Worm (Caenorhabditis elegans) whole organism, L3 larva: ENCODE results near the gene srg-25.

Source experiments
- R02D3.7 ChIP-seq: fragments of 150-350 bp; optimal IDR thresholded peaks from 2 replicates; lab custom pipeline; 2014; ENCODE audit warnings: missing biosample characterization, missing genetic modification characterization
- ZK546.5 ChIP-seq: sonication (generic microtip); optimal IDR thresholded peaks from 2 replicates; lab custom pipeline; 2017; ENCODE audit warnings: missing biosample characterization, missing genetic modification characterization
- aly-2 ChIP-seq: fragments of 150-350 bp; optimal IDR thresholded peaks from 2 replicates; lab custom pipeline; 2014; ENCODE audit warnings: missing biosample characterization, missing genetic modification characterization
- ama-1 ChIP-seq: fragments of 150-350 bp; optimal IDR thresholded peaks from 2 replicates; lab custom pipeline; 2018
- ceh-28 ChIP-seq: fragments of 150-350 bp; optimal IDR thresholded peaks from 2 replicates; lab custom pipeline; 2014; ENCODE audit warnings: missing biosample characterization, missing genetic modification reagents, missing genetic modification characterization
- ceh-9 ChIP-seq: sonication (generic microtip); optimal IDR thresholded peaks from 2 replicates; lab custom pipeline; 2018; ENCODE audit warnings: missing biosample characterization, missing genetic modification characterization
- egl-27 ChIP-seq: sonication (generic microtip); optimal IDR thresholded peaks from 4 replicates; lab custom pipeline; 2017; ENCODE audit warnings: missing biosample characterization, missing genetic modification reagents, missing genetic modification characterization
- elt-1 ChIP-seq: fragments of 150-350 bp; optimal IDR thresholded peaks from 2 replicates; lab custom pipeline; 2014; ENCODE audit warnings: missing biosample characterization, missing genetic modification characterization
- elt-2 ChIP-seq: sonication (generic microtip); optimal IDR thresholded peaks from 2 replicates; lab custom pipeline; 2016; ENCODE audit warnings: missing genetic modification reagents, mild to moderate bottlenecking, missing genetic modification characterization, missing compliant biosample characterization
- elt-3 ChIP-seq, 3 experiments: fragments of 150-350 bp in 1 of 3; sonication (generic microtip) in 2 of 3; optimal IDR thresholded peaks; 2 replicates in 2 of 3; 4 replicates in 1 of 3; lab custom pipeline; 2014 to 2017; ENCODE audit warnings: missing biosample characterization in 3 of 3, missing genetic modification characterization in 3 of 3
- eor-1 ChIP-seq, 2 experiments: fragments of 150-350 bp; optimal IDR thresholded peaks; 2 replicates each; lab custom pipeline; 2014 to 2018; ENCODE audit warnings: missing biosample characterization in 2 of 2, missing genetic modification characterization in 2 of 2
- fkh-10 ChIP-seq: sonication (generic microtip); optimal IDR thresholded peaks from 2 replicates; lab custom pipeline; 2017; ENCODE audit warnings: missing biosample characterization, missing genetic modification reagents, missing genetic modification characterization
- fos-1 ChIP-seq: fragments of 150-350 bp; optimal IDR thresholded peaks from 2 replicates; lab custom pipeline; 2014; ENCODE audit warnings: missing biosample characterization, missing genetic modification characterization
- hmg-11 ChIP-seq: sonication (generic microtip); optimal IDR thresholded peaks from 2 replicates; lab custom pipeline; 2016; ENCODE audit warnings: missing genetic modification characterization, missing compliant biosample characterization
- lin-15B ChIP-seq: fragments of 150-350 bp; optimal IDR thresholded peaks from 2 replicates; lab custom pipeline; 2014; ENCODE audit warnings: missing biosample characterization, missing genetic modification characterization
- lsy-12 ChIP-seq: sonication (generic microtip); optimal IDR thresholded peaks from 2 replicates; lab custom pipeline; 2016; ENCODE audit warnings: mild to moderate bottlenecking, missing genetic modification characterization, missing compliant biosample characterization
- mml-1 ChIP-seq: fragments of 150-350 bp; sonication (generic microtip); optimal IDR thresholded peaks from 3 replicates; lab custom pipeline; 2014; ENCODE audit warnings: missing biosample characterization, missing genetic modification characterization
- nfya-1 ChIP-seq: sonication (generic microtip); optimal IDR thresholded peaks from 2 replicates; lab custom pipeline; 2017; ENCODE audit warnings: missing genetic modification characterization, mild to moderate bottlenecking, missing compliant biosample characterization, antibody characterized with exemption, moderate library complexity; ENCODE audit not compliant: insufficient read depth
- nhr-12 ChIP-seq: fragments of 150-350 bp; optimal IDR thresholded peaks from 2 replicates; lab custom pipeline; 2014; ENCODE audit warnings: missing biosample characterization, missing genetic modification characterization
- nhr-23 ChIP-seq: fragments of 150-350 bp; optimal IDR thresholded peaks from 2 replicates; lab custom pipeline; 2014; ENCODE audit warnings: missing biosample characterization, missing genetic modification reagents, missing genetic modification characterization
- nhr-25 ChIP-seq: sonication (generic microtip); optimal IDR thresholded peaks from 2 replicates; lab custom pipeline; 2017; ENCODE audit warnings: missing biosample characterization, missing genetic modification characterization
- nhr-67 ChIP-seq: fragments of 150-350 bp; optimal IDR thresholded peaks from 2 replicates; lab custom pipeline; 2014; ENCODE audit warnings: missing biosample characterization, missing genetic modification characterization
- nhr-76 ChIP-seq: fragments of 150-350 bp; sonication (generic microtip); optimal IDR thresholded peaks from 5 replicates; lab custom pipeline; 2014; ENCODE audit warnings: missing biosample characterization, missing genetic modification characterization
- pha-4 ChIP-seq: fragments of 150-350 bp; optimal IDR thresholded peaks from 2 replicates; lab custom pipeline; 2014; ENCODE audit warnings: missing biosample characterization, missing genetic modification reagents, missing genetic modification characterization
- pqm-1 ChIP-seq: fragments of 150-350 bp; optimal IDR thresholded peaks from 2 replicates; lab custom pipeline; 2017; ENCODE audit warnings: missing biosample characterization, missing genetic modification characterization, inconsistent platforms
- sea-2 ChIP-seq: fragments of 150-350 bp; sonication (generic microtip); optimal IDR thresholded peaks from 4 replicates; lab custom pipeline; 2014; ENCODE audit warnings: missing biosample characterization, missing genetic modification reagents, missing genetic modification characterization
- snpc-4 ChIP-seq: fragments of 150-350 bp; optimal IDR thresholded peaks from 2 replicates; lab custom pipeline; 2014; ENCODE audit warnings: missing biosample characterization, missing genetic modification characterization
- unc-39 ChIP-seq: sonication (generic microtip); optimal IDR thresholded peaks from 4 replicates; lab custom pipeline; 2017; ENCODE audit warnings: missing biosample characterization, missing genetic modification characterization
- unc-62 ChIP-seq: fragments of 150-350 bp; sonication (generic microtip); optimal IDR thresholded peaks from 4 replicates; lab custom pipeline; 2014; ENCODE audit warnings: missing biosample characterization, missing genetic modification reagents, missing genetic modification characterization
- zag-1 ChIP-seq: fragments of 150-350 bp; optimal IDR thresholded peaks from 2 replicates; lab custom pipeline; 2014; ENCODE audit warnings: missing biosample characterization, missing genetic modification characterization
- ztf-4 ChIP-seq: fragments of 150-350 bp; optimal IDR thresholded peaks from 2 replicates; lab custom pipeline; 2014; ENCODE audit warnings: missing biosample characterization, missing genetic modification characterization

srg-25 gene

ce11 chrV:5345419-5345818, at the start of gene srg-25:
Gene srg-25, minus strand, starts transcription at chrV:5345519.
- TF ChIP-seq nfya-1 (no peak), unc-62 (GFP tag; lab: Kevin White, UChicago) (no peak), nhr-67 (tag; lab: Kevin White, UChicago) (no peak), zag-1 (tag; lab: Kevin White, UChicago) (no peak), unc-39 (tag; lab: Kevin White, UChicago) (no peak), mml-1 (tag; lab: Kevin White, UChicago) (no peak)

- TF ChIP-seq ceh-9 (tag; lab: Kevin White, UChicago) = no peak
- peak; percentile 79 for TF ChIP-seq pqm-1
- peak; percentile 16 for TF ChIP-seq egl-27 (tag; lab: Kevin White, UChicago)
- TF ChIP-seq elt-2 (tag; lab: Kevin White, UChicago) = peak; percentile 99
These were observed 47.8 kb upstream of the srg-25 start, which contains the start of gene C35A11.4 for ce11 chrV:5392993-5393628. Gene C35A11.4, minus strand, starts transcription at chrV:5393148.

ce11 chrV:5385914-5386493, 40.7 kb upstream of the srg-25 start, which contains the start of gene C35A11.2:
Gene C35A11.2, plus strand, starts transcription at chrV:5386299.
- TF ChIP-seq elt-3 (tag; optimal IDR thresholded peaks at IDR 0.05; lab: Kevin White, UChicago) (no peak), lin-15B (tag; lab: Kevin White, UChicago) (peak; percentile 6), nhr-23 (tag; lab: Kevin White, UChicago) (peak; percentile 73), nfya-1 (no peak), pha-4 (tag; lab: Kevin White, UChicago) (no peak)

- TF ChIP-seq lin-15B (tag; lab: Kevin White, UChicago) = no peak
- no peak for TF ChIP-seq ZK546.5
- no peak for TF ChIP-seq nhr-12 (tag; lab: Kevin White, UChicago)
- no peak for TF ChIP-seq fkh-10 (GFP tag; lab: Kevin White, UChicago)
- TF ChIP-seq nhr-25 (tag; lab: Kevin White, UChicago) = no peak
These were observed 26.8 kb upstream of the srg-25 start, which contains the start of gene C35A11.3 for ce11 chrV:5372118-5372517. Gene C35A11.3, plus strand, starts transcription at chrV:5372418.

ce11 chrV:5368792-5369191, 23.5 kb upstream of the srg-25 start, which contains the start of gene T09D3.9:
Gene T09D3.9, minus strand, starts transcription at chrV:5368892.
- TF ChIP-seq R02D3.7 (tag; lab: Kevin White, UChicago) (no peak), hmg-11 (no peak), nfya-1 (no peak)
- TF ChIP-seq, all 47 proteins: peak for 0

- TF ChIP-seq ama-1 (lab: Kevin White, UChicago) (no peak), pqm-1 (no peak), aly-2 (no peak), ztf-4 (tag; lab: Kevin White, UChicago) (no peak), pha-4 (tag; lab: Kevin White, UChicago) (no peak), egl-27 (tag; lab: Kevin White, UChicago) (no peak), ceh-28 (tag; lab: Kevin White, UChicago) (no peak), nhr-23 (tag; lab: Kevin White, UChicago) (no peak), eor-1 (tag; optimal IDR thresholded peaks at IDR 0.05; lab: Kevin White, UChicago) (no peak), lsy-12 (tag; lab: Kevin White, UChicago) (no peak), elt-1 (tag; lab: Kevin White, UChicago) (no peak), fos-1 (no peak), nhr-76 (tag; lab: Kevin White, UChicago) (no peak)
- TF ChIP-seq, all 47 proteins: peak for 0
These were observed 19.5 kb upstream of the srg-25 start, which contains the start of gene T09D3.8 for ce11 chrV:5364863-5365262. Gene T09D3.8, plus strand, starts transcription at chrV:5365163.

ce11 chrV:5362220-5362619, 16.9 kb upstream of the srg-25 start:
- TF ChIP-seq ztf-4 (tag; lab: Kevin White, UChicago) (no peak), fos-1 (no peak), sea-2 (no peak), elt-1 (tag; lab: Kevin White, UChicago) (no peak), ZK546.5 (no peak), nfya-1 (no peak), snpc-4 (tag; lab: Kevin White, UChicago) (no peak)
